Worm (Caenorhabditis elegans) whole organism, late embryonic: ENCODE measurements around the gene F56B3.2.

Experiments
- F13H6.1 ChIP-seq: sonication (generic microtip); optimal IDR thresholded peaks from 2 replicates; lab custom pipeline; 2016; ENCODE audit warnings: missing genetic modification characterization, missing compliant biosample characterization
- K02D7.2 ChIP-seq: sonication (generic microtip); optimal IDR thresholded peaks from 2 replicates; lab custom pipeline; 2017; ENCODE audit warnings: mild to moderate bottlenecking, missing genetic modification characterization, missing compliant biosample characterization
- K09A11.1 ChIP-seq: sonication (generic microtip); optimal IDR thresholded peaks from 2 replicates; lab custom pipeline; 2017; ENCODE audit warnings: antibody characterized with exemption, mild to moderate bottlenecking, missing genetic modification characterization, missing compliant biosample characterization; ENCODE audit not compliant: insufficient read depth
- ama-1 ChIP-seq: fragments of 150-350 bp; optimal IDR thresholded peaks from 2 replicates; lab custom pipeline; 2014
- ceh-18 ChIP-seq: sonication (generic microtip); optimal IDR thresholded peaks from 2 replicates; lab custom pipeline; 2016; ENCODE audit warnings: missing genetic modification characterization, missing compliant biosample characterization
- ceh-19 ChIP-seq: fragments of 200-800 bp; sonication (Bioruptor generic); optimal IDR thresholded peaks from 2 replicates; lab custom pipeline; 2018; ENCODE audit warnings: mild to moderate bottlenecking, missing genetic modification characterization, missing compliant biosample characterization
- ceh-2 ChIP-seq: sonication (generic microtip); optimal IDR thresholded peaks from 2 replicates; lab custom pipeline; 2016; ENCODE audit warnings: missing genotype, missing genetic modification characterization, missing compliant biosample characterization
- ceh-22 ChIP-seq: sonication (generic microtip); optimal IDR thresholded peaks from 2 replicates; lab custom pipeline; 2017; ENCODE audit warnings: missing biosample characterization, missing genetic modification characterization
- ceh-24 ChIP-seq: sonication (generic microtip); optimal IDR thresholded peaks from 2 replicates; lab custom pipeline; 2016; ENCODE audit warnings: mild to moderate bottlenecking, missing genetic modification characterization, missing compliant biosample characterization
- ceh-31 ChIP-seq: sonication (generic microtip); optimal IDR thresholded peaks from 2 replicates; lab custom pipeline; 2016; ENCODE audit warnings: missing genetic modification characterization, missing compliant biosample characterization
- ceh-6 ChIP-seq: fragments of 200-800 bp; sonication (Bioruptor generic); optimal IDR thresholded peaks from 2 replicates; lab custom pipeline; 2018; ENCODE audit warnings: mild to moderate bottlenecking, missing genetic modification characterization, missing compliant biosample characterization
- ceh-9 ChIP-seq: sonication (generic microtip); optimal IDR thresholded peaks from 2 replicates; lab custom pipeline; 2016; ENCODE audit warnings: mild to moderate bottlenecking, missing genetic modification characterization, inconsistent platforms, missing compliant biosample characterization
- dmd-4 ChIP-seq: sonication (generic microtip); optimal IDR thresholded peaks from 2 replicates; lab custom pipeline; 2016; ENCODE audit warnings: borderline replicate concordance, missing genetic modification characterization, missing compliant biosample characterization
- dve-1 ChIP-seq: sonication (generic microtip); optimal IDR thresholded peaks from 2 replicates; lab custom pipeline; 2017; ENCODE audit warnings: antibody characterized with exemption, mild to moderate bottlenecking, missing genetic modification characterization, missing compliant biosample characterization
- ets-4 ChIP-seq: sonication (generic microtip); optimal IDR thresholded peaks from 2 replicates; lab custom pipeline; 2016; ENCODE audit warnings: missing genetic modification characterization, missing compliant biosample characterization
- fax-1 ChIP-seq: sonication (generic microtip); optimal IDR thresholded peaks from 2 replicates; lab custom pipeline; 2016; ENCODE audit warnings: missing genotype, missing genetic modification characterization, missing compliant biosample characterization
- fkh-6 ChIP-seq: sonication (generic microtip); optimal IDR thresholded peaks from 2 replicates; lab custom pipeline; 2016; ENCODE audit warnings: missing genetic modification characterization, missing compliant biosample characterization
- hlh-13 ChIP-seq: fragments of 200-800 bp; sonication (Bioruptor generic); optimal IDR thresholded peaks from 2 replicates; lab custom pipeline; 2018; ENCODE audit warnings: mild to moderate bottlenecking, missing genetic modification characterization, missing compliant biosample characterization
- hlh-30 ChIP-seq: sonication (generic microtip); optimal IDR thresholded peaks from 2 replicates; lab custom pipeline; 2017; ENCODE audit warnings: antibody characterized with exemption, missing genetic modification characterization, missing compliant biosample characterization; ENCODE audit not compliant: insufficient read depth
- hlh-6 ChIP-seq: sonication (generic microtip); optimal IDR thresholded peaks from 2 replicates; lab custom pipeline; 2016; ENCODE audit warnings: missing genotype, missing genetic modification characterization, missing compliant biosample characterization
- lim-6 ChIP-seq: sonication (generic microtip); optimal IDR thresholded peaks from 2 replicates; lab custom pipeline; 2016; ENCODE audit warnings: missing genetic modification characterization, missing compliant biosample characterization
- lin-11 ChIP-seq: fragments of 200-800 bp; sonication (Bioruptor generic); optimal IDR thresholded peaks from 2 replicates; lab custom pipeline; 2018; ENCODE audit warnings: mild to moderate bottlenecking, missing genetic modification characterization, missing compliant biosample characterization
- madf-2 ChIP-seq: sonication (generic microtip); optimal IDR thresholded peaks from 2 replicates; lab custom pipeline; 2017; ENCODE audit warnings: missing genetic modification characterization, missing compliant biosample characterization
- nfya-1 ChIP-seq: sonication (generic microtip); optimal IDR thresholded peaks from 2 replicates; lab custom pipeline; 2017; ENCODE audit warnings: missing genetic modification characterization, mild to moderate bottlenecking, missing compliant biosample characterization, antibody characterized with exemption, moderate library complexity
- pat-9 ChIP-seq: fragments of 200-800 bp; sonication (Bioruptor generic); optimal IDR thresholded peaks from 2 replicates; lab custom pipeline; 2018; ENCODE audit warnings: mild to moderate bottlenecking, missing genetic modification characterization, moderate library complexity, missing compliant biosample characterization
- pax-1 ChIP-seq: fragments of 150-350 bp; optimal IDR thresholded peaks from 2 replicates; lab custom pipeline; 2014; ENCODE audit warnings: missing biosample characterization, missing genetic modification characterization
- pha-4 ChIP-seq: fragments of 150-350 bp; optimal IDR thresholded peaks from 2 replicates; lab custom pipeline; 2018; ENCODE audit warnings: missing biosample characterization, missing genetic modification reagents, missing genetic modification characterization
- ref-2 ChIP-seq: sonication (generic microtip); optimal IDR thresholded peaks from 2 replicates; lab custom pipeline; 2016; ENCODE audit warnings: missing genetic modification characterization, missing compliant biosample characterization
- sox-4 ChIP-seq: sonication (generic microtip); optimal IDR thresholded peaks from 2 replicates; lab custom pipeline; 2017; ENCODE audit warnings: mild to moderate bottlenecking, missing genetic modification characterization, inconsistent platforms, missing compliant biosample characterization
- tbx-2 ChIP-seq: sonication (generic microtip); optimal IDR thresholded peaks from 2 replicates; lab custom pipeline; 2016; ENCODE audit warnings: missing genetic modification characterization, missing compliant biosample characterization
- tbx-7 ChIP-seq: sonication (generic microtip); optimal IDR thresholded peaks from 2 replicates; lab custom pipeline; 2016; ENCODE audit warnings: missing genotype, missing genetic modification characterization, missing compliant biosample characterization
- ttx-3 ChIP-seq: sonication (generic microtip); optimal IDR thresholded peaks from 2 replicates; lab custom pipeline; 2016; ENCODE audit warnings: missing genetic modification reagents, missing genetic modification characterization, missing compliant biosample characterization
- unc-42 ChIP-seq: sonication (generic microtip); optimal IDR thresholded peaks from 2 replicates; lab custom pipeline; 2016; ENCODE audit warnings: missing genotype, missing genetic modification characterization, missing compliant biosample characterization
- unc-86 ChIP-seq: sonication (generic microtip); optimal IDR thresholded peaks from 2 replicates; lab custom pipeline; 2016; ENCODE audit warnings: missing genetic modification characterization, missing compliant biosample characterization
- zip-5 ChIP-seq: sonication (generic microtip); optimal IDR thresholded peaks from 2 replicates; lab custom pipeline; 2016; ENCODE audit warnings: missing genetic modification characterization, missing compliant biosample characterization
- ztf-16 ChIP-seq: sonication (generic microtip); optimal IDR thresholded peaks from 2 replicates; lab custom pipeline; 2017; ENCODE audit warnings: missing genetic modification characterization, missing compliant biosample characterization

The F56B3.2 gene

DNA sequence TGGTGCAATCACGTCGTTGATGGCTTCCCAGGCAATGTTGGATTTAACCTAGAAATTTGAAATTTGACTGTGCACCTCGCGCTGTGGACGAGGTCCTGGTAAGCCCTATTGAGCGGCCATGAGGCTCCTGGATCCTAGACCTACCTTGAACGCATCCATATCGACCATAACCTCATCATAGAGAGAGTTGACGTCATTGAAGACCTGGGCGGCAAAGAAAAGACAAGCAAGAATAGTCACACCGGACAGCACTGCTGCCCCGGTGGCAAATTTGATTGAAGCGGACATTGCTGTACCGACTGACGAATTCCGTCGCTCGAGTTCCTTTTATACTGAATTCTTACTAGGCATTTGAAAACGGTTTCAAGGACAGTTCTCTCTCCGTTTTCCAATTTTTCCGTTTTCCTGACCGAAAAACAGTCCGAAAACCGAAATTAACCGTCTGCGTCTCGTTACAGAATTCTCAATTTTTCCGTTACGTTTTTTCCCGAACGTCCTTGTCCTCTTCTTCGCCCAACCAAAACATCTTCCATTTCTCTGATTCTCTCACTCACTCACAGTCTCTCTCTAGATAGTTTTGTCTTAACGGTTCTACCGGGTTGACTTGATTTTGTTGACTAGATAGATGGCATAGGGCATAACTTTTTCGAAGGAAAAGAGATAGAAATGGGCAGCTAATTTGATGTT, 4.9 kb downstream of the F56B3.2 start, which contains the start of gene col-103:
TSS of gene col-103 (minus strand) at position 302 of the 687 bp plus-strand sequence.
- TF ChIP-seq hlh-13 (GFP tag; lab: Kevin White, UChicago) (no peak), sox-4 (no peak), ceh-6 (no peak), dve-1 (tag; lab: Kevin White, UChicago) (no peak), ceh-22 (no peak), fax-1 (no peak), nfya-1 (tag; lab: Kevin White, UChicago) (no peak), hlh-30 (tag; lab: Kevin White, UChicago) (no peak), ceh-24 (no peak), ceh-9 (tag; lab: Kevin White, UChicago) (no peak), pat-9 (tag; lab: Kevin White, UChicago) (no peak)
- TF ChIP-seq, all 69 proteins: peak for 0

DNA sequence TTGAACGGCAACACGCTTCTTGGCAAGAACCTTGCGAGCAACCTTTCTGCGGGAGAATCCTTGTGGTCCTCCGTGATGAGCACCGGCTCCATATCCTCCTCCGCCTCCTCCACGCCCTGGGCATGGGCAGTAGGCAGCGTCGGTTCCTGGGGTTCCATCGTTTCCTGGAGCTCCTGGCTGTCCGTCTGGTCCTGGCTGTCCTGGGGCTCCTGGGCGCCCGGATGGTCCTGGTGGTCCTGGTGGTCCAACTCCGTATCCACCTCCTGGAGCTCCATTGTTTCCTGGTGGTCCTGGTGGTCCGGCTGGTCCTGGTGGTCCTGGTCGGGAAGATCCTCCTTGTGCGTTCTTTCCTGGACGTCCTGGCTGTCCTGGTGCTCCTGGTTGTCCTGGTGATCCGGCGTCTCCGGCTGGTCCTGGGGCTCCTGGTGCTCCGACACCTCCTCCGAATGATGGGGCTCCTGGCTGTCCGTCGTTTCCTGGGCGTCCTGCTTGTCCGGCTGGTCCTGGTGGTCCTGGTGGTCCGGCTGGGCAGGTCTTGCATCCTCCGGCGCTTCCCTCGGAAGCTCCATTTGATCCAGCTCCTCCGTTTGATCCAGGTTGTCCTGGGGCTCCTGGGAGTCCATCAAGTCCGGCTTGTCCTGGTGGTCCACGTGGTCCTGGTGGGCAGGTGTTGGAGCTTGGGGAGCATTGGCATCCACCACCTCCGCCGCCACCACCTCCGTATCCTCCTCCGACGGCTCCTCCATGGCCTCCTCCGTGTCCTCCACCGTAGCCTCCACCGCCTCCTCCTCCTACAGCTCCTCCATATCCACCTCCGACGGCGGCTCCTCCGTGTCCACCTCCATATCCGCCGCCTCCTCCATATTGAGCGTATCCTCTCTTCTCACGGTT, 5.7 kb downstream of the F56B3.2 start:
- TF ChIP-seq ceh-22: no peak
- no peak for TF ChIP-seq F13H6.1
- TF ChIP-seq hlh-13 (GFP tag; lab: Kevin White, UChicago): no peak
- no peak for TF ChIP-seq hlh-6 (tag; lab: Kevin White, UChicago)
- no peak for TF ChIP-seq fkh-6 (tag; lab: Kevin White, UChicago)
- TF ChIP-seq tbx-2: no peak
- TF ChIP-seq ceh-31 (tag; lab: Kevin White, UChicago): no peak
- no peak for TF ChIP-seq ztf-16
- no peak for TF ChIP-seq lim-6 (tag; lab: Kevin White, UChicago)

ce11 chrIV:762016-762459, 6.3 kb downstream of the F56B3.2 start:
- TF ChIP-seq ref-2 (tag; lab: Kevin White, UChicago) (no peak), dmd-4 (tag; lab: Kevin White, UChicago) (no peak), tbx-7 (tag; lab: Kevin White, UChicago) (no peak), K02D7.2 (no peak), fax-1 (no peak), unc-86 (tag; lab: Kevin White, UChicago) (no peak), F13H6.1 (no peak), ama-1 (no peak), ets-4 (tag; lab: Kevin White, UChicago) (no peak), K09A11.1 (tag; lab: Kevin White, UChicago) (no peak), ceh-18 (tag; lab: Kevin White, UChicago) (no peak), ttx-3 (tag; lab: Kevin White, UChicago) (no peak), fkh-6 (tag; lab: Kevin White, UChicago) (no peak), dve-1 (tag; lab: Kevin White, UChicago) (no peak), pha-4 (tag; lab: Kevin White, UChicago) (no peak), lim-6 (tag; lab: Kevin White, UChicago) (no peak), ceh-2 (tag; lab: Kevin White, UChicago) (no peak), hlh-13 (GFP tag; lab: Kevin White, UChicago) (no peak), madf-2 (tag; lab: Kevin White, UChicago) (no peak)

ce11 chrIV:760267-760666, 8.1 kb downstream of the F56B3.2 start, which contains the start of gene gst-40:
TSS of gene gst-40 (plus strand) at chrIV:760502.
- TF ChIP-seq ceh-19: no peak
- no peak for TF ChIP-seq K02D7.2
- TF ChIP-seq zip-5 (tag; lab: Kevin White, UChicago): no peak
- no peak for TF ChIP-seq pax-1
- no peak for TF ChIP-seq ceh-9 (tag; lab: Kevin White, UChicago)
- peak; percentile 39 for TF ChIP-seq unc-42
- TF ChIP-seq ceh-24: no peak
- TF ChIP-seq lin-11 (tag; lab: Kevin White, UChicago): no peak
